Worm (Caenorhabditis elegans) whole organism, L1 larva: ENCODE results near the gene glod-4.

Source experiments
- C04F5.9 ChIP-seq: sonication (generic microtip); optimal IDR thresholded peaks from 2 replicates; lab custom pipeline; 2016; ENCODE audit warnings: missing genetic modification characterization, missing compliant biosample characterization
- C34B4.2 ChIP-seq: sonication (generic microtip); optimal IDR thresholded peaks from 2 replicates; lab custom pipeline; 2017; ENCODE audit warnings: mild to moderate bottlenecking, missing genetic modification characterization, missing compliant biosample characterization
- F16B12.6 ChIP-seq: fragments of 150-350 bp; optimal IDR thresholded peaks from 2 replicates; lab custom pipeline; 2014; ENCODE audit warnings: missing biosample characterization, missing genetic modification characterization
- aha-1 ChIP-seq: fragments of 150-350 bp; optimal IDR thresholded peaks from 2 replicates; lab custom pipeline; 2014; ENCODE audit warnings: missing biosample characterization, missing genetic modification characterization
- aly-2 ChIP-seq: fragments of 150-350 bp; optimal IDR thresholded peaks from 2 replicates; lab custom pipeline; 2014; ENCODE audit warnings: missing biosample characterization, missing genetic modification characterization
- ama-1 ChIP-seq: fragments of 150-350 bp; optimal IDR thresholded peaks from 2 replicates; lab custom pipeline; 2014
- blmp-1 ChIP-seq: fragments of 150-350 bp; optimal IDR thresholded peaks from 2 replicates; lab custom pipeline; 2014; ENCODE audit warnings: missing biosample characterization, missing genetic modification characterization
- ceh-8 ChIP-seq: fragments of 200-800 bp; sonication (Bioruptor generic); optimal IDR thresholded peaks from 2 replicates; lab custom pipeline; 2018; ENCODE audit warnings: mild to moderate bottlenecking, missing genetic modification characterization, moderate library complexity, missing compliant biosample characterization
- ceh-82 ChIP-seq, 3 experiments: fragments of 150-350 bp in 1 of 3; sonication (generic microtip) in 2 of 3; optimal IDR thresholded peaks; 2 replicates each; lab custom pipeline; 2014 to 2017; ENCODE audit warnings: missing biosample characterization in 3 of 3, missing genetic modification characterization in 3 of 3
- ceh-88 ChIP-seq: fragments of 200-800 bp; sonication (Bioruptor generic); IDR thresholded peaks from 2 replicates; pipeline ENCODE4 v1.3.6; 2022; ENCODE audit warnings: missing genetic modification characterization, missing compliant biosample characterization
- ceh-90 ChIP-seq: sonication (generic microtip); optimal IDR thresholded peaks from 2 replicates; lab custom pipeline; 2016; ENCODE audit warnings: missing genetic modification characterization, missing compliant biosample characterization
- dpl-1 ChIP-seq, 3 experiments: fragments of 150-350 bp in 2 of 3; sonication (generic microtip) in 1 of 3; optimal IDR thresholded peaks; 2 replicates each; lab custom pipeline; 2014 to 2017; ENCODE audit warnings: missing biosample characterization in 3 of 3, missing genetic modification characterization in 3 of 3, missing genetic modification reagents in 3 of 3
- efl-1 ChIP-seq, 4 experiments: fragments of 150-350 bp; optimal IDR thresholded peaks in 3 of 4; peaks in 1 of 4; 1 replicate in 1 of 4; 2 replicates in 3 of 4; lab custom pipeline; 2014; ENCODE audit warnings: missing biosample characterization in 2 of 4, missing genetic modification characterization in 2 of 4, missing genetic modification reagents in 2 of 4
- efl-3 ChIP-seq: fragments of 200-800 bp; sonication (Bioruptor generic); optimal IDR thresholded peaks from 2 replicates; lab custom pipeline; 2018; ENCODE audit warnings: mild to moderate bottlenecking, missing genetic modification characterization, missing compliant biosample characterization
- egl-27 ChIP-seq, 2 experiments: fragments of 150-350 bp in 1 of 2; sonication (generic microtip); optimal IDR thresholded peaks; 3 replicates each; lab custom pipeline; 2017 to 2018; ENCODE audit warnings: missing biosample characterization in 2 of 2, missing genetic modification characterization in 2 of 2, missing genetic modification reagents in 2 of 2
- elt-2 ChIP-seq: sonication (generic microtip); optimal IDR thresholded peaks from 2 replicates; lab custom pipeline; 2016; ENCODE audit warnings: missing genetic modification characterization, mild to moderate bottlenecking, inconsistent platforms, missing compliant biosample characterization, missing genetic modification reagents
- fkh-4 ChIP-seq: sonication (generic microtip); optimal IDR thresholded peaks from 2 replicates; lab custom pipeline; 2016; ENCODE audit warnings: missing compliant biosample characterization, missing genetic modification characterization, borderline replicate concordance
- fkh-8 ChIP-seq: sonication (generic microtip); optimal IDR thresholded peaks from 2 replicates; lab custom pipeline; 2016; ENCODE audit warnings: mild to moderate bottlenecking, missing genetic modification characterization, missing compliant biosample characterization
- grh-1 ChIP-seq: fragments of 200-800 bp; sonication (Bioruptor generic); IDR thresholded peaks from 2 replicates; pipeline ENCODE4 v1.3.6; 2022; ENCODE audit warnings: missing genetic modification reagents, missing genetic modification characterization, missing compliant biosample characterization
- hlh-4 ChIP-seq: sonication (generic microtip); optimal IDR thresholded peaks from 2 replicates; lab custom pipeline; 2016; ENCODE audit warnings: mild to moderate bottlenecking, missing genetic modification characterization, missing compliant biosample characterization
- hpl-2 ChIP-seq: fragments of 150-350 bp; optimal IDR thresholded peaks from 2 replicates; lab custom pipeline; 2014; ENCODE audit warnings: missing biosample characterization, missing genetic modification reagents, missing genetic modification characterization
- irx-1 ChIP-seq: sonication (generic microtip); optimal IDR thresholded peaks from 2 replicates; lab custom pipeline; 2016; ENCODE audit warnings: missing genetic modification characterization, missing compliant biosample characterization
- isw-1 ChIP-seq: fragments of 200-800 bp; sonication (Bioruptor generic); IDR thresholded peaks from 2 replicates; pipeline ENCODE4 v1.3.6; 2022; ENCODE audit warnings: missing genetic modification characterization, missing compliant biosample characterization
- lin-13 ChIP-seq: fragments of 150-350 bp; optimal IDR thresholded peaks from 2 replicates; lab custom pipeline; 2014; ENCODE audit warnings: missing biosample characterization, missing genetic modification reagents, missing genetic modification characterization
- lin-14 ChIP-seq: fragments of 200-800 bp; sonication (Bioruptor generic); optimal IDR thresholded peaks from 2 replicates; lab custom pipeline; 2018; ENCODE audit warnings: mild to moderate bottlenecking, missing genetic modification characterization, moderate library complexity, missing compliant biosample characterization
- lin-15B ChIP-seq: fragments of 150-350 bp; sonication (generic microtip); optimal IDR thresholded peaks from 3 replicates; lab custom pipeline; 2014; ENCODE audit warnings: missing biosample characterization, missing genetic modification characterization
- lin-35 ChIP-seq, 2 experiments: fragments of 150-350 bp; optimal IDR thresholded peaks; 2 replicates each; lab custom pipeline; 2014; ENCODE audit warnings: missing biosample characterization in 2 of 2, missing genetic modification characterization in 2 of 2, missing genetic modification reagents in 2 of 2
- lin-39 ChIP-seq: fragments of 150-350 bp; optimal IDR thresholded peaks from 2 replicates; lab custom pipeline; 2014; ENCODE audit warnings: missing biosample characterization, missing genetic modification reagents, missing genetic modification characterization
- lsy-2 ChIP-seq, 2 experiments: fragments of 150-350 bp; optimal IDR thresholded peaks; 2 replicates each; lab custom pipeline; 2014; ENCODE audit warnings: missing biosample characterization in 2 of 2, missing genetic modification characterization in 2 of 2
- mef-2 ChIP-seq: fragments of 150-350 bp; optimal IDR thresholded peaks from 2 replicates; lab custom pipeline; 2014; ENCODE audit warnings: missing biosample characterization, missing genetic modification characterization
- mep-1 ChIP-seq: fragments of 150-350 bp; optimal IDR thresholded peaks from 2 replicates; lab custom pipeline; 2014; ENCODE audit warnings: missing biosample characterization, missing genetic modification characterization
- nhr-12 ChIP-seq: sonication (generic microtip); optimal IDR thresholded peaks from 2 replicates; lab custom pipeline; 2017; ENCODE audit warnings: missing biosample characterization, missing genetic modification characterization
- nhr-19 ChIP-seq: fragments of 200-800 bp; sonication (Bioruptor generic); conservative IDR thresholded peaks from 2 replicates; pipeline ENCODE4 v1.3.6; 2022; ENCODE audit warnings: missing genetic modification characterization, missing compliant biosample characterization
- nhr-20 ChIP-seq: sonication (generic microtip); optimal IDR thresholded peaks from 2 replicates; lab custom pipeline; 2016; ENCODE audit warnings: mild to moderate bottlenecking, missing genetic modification characterization, missing compliant biosample characterization
- nhr-237 ChIP-seq: fragments of 150-350 bp; optimal IDR thresholded peaks from 2 replicates; lab custom pipeline; 2014; ENCODE audit warnings: missing biosample characterization, missing genetic modification characterization
- nhr-47 ChIP-seq: sonication (generic microtip); optimal IDR thresholded peaks from 2 replicates; lab custom pipeline; 2016; ENCODE audit warnings: mild to moderate bottlenecking, missing genetic modification characterization, moderate library complexity, missing compliant biosample characterization
- nhr-71 ChIP-seq: sonication (generic microtip); optimal IDR thresholded peaks from 2 replicates; lab custom pipeline; 2016; ENCODE audit warnings: mild to moderate bottlenecking, missing genetic modification characterization, moderate library complexity, missing compliant biosample characterization
- nhr-76 ChIP-seq: sonication (generic microtip); optimal IDR thresholded peaks from 2 replicates; lab custom pipeline; 2017; ENCODE audit warnings: missing biosample characterization, missing genetic modification characterization
- nhr-84 ChIP-seq: sonication (generic microtip); optimal IDR thresholded peaks from 2 replicates; lab custom pipeline; 2017; ENCODE audit warnings: missing biosample characterization, missing genetic modification characterization
- nhr-90 ChIP-seq: sonication (generic microtip); optimal IDR thresholded peaks from 2 replicates; lab custom pipeline; 2016; ENCODE audit warnings: mild to moderate bottlenecking, missing genetic modification characterization, missing compliant biosample characterization; ENCODE audit not compliant: poor library complexity
- pax-3 ChIP-seq: fragments of 200-800 bp; sonication (Bioruptor generic); optimal IDR thresholded peaks from 2 replicates; lab custom pipeline; 2018; ENCODE audit warnings: mild to moderate bottlenecking, missing genetic modification characterization, moderate library complexity, missing compliant biosample characterization
- snpc-4 ChIP-seq: fragments of 150-350 bp; optimal IDR thresholded peaks from 2 replicates; lab custom pipeline; 2014; ENCODE audit warnings: missing biosample characterization, missing genetic modification characterization
- snu-23 ChIP-seq: sonication (generic microtip); optimal IDR thresholded peaks from 2 replicates; lab custom pipeline; 2016; ENCODE audit warnings: missing genetic modification characterization, missing compliant biosample characterization
- sox-4 ChIP-seq: sonication (generic microtip); optimal IDR thresholded peaks from 2 replicates; lab custom pipeline; 2016; ENCODE audit warnings: missing genetic modification characterization, missing compliant biosample characterization
- swsn-7 ChIP-seq: sonication (generic microtip); optimal IDR thresholded peaks from 2 replicates; lab custom pipeline; 2016; ENCODE audit warnings: missing genetic modification characterization, missing compliant biosample characterization
- unc-86 ChIP-seq: sonication (generic microtip); optimal IDR thresholded peaks from 2 replicates; lab custom pipeline; 2016; ENCODE audit warnings: missing genetic modification characterization, missing compliant biosample characterization
- unc-98 ChIP-seq: fragments of 200-800 bp; sonication (Bioruptor generic); IDR thresholded peaks from 2 replicates; pipeline ENCODE4 v1.3.6; 2022; ENCODE audit warnings: missing genetic modification characterization, missing compliant biosample characterization
- zip-4 ChIP-seq: fragments of 200-800 bp; sonication (Bioruptor generic); optimal IDR thresholded peaks from 2 replicates; lab custom pipeline; 2018; ENCODE audit warnings: mild to moderate bottlenecking, missing genetic modification characterization, moderate library complexity, missing compliant biosample characterization
- ztf-11 ChIP-seq, 2 experiments: sonication (generic microtip); optimal IDR thresholded peaks; 2 replicates each; lab custom pipeline; 2016 to 2017; ENCODE audit warnings: missing genetic modification characterization in 2 of 2, missing biosample characterization in 1 of 2, missing compliant biosample characterization in 1 of 2

Gene glod-4

ce11 chrIII:4196301-4196987 lies 43.0 kb downstream of the glod-4 start (continued):
- TF ChIP-seq egl-27 (tag; optimal IDR thresholded peaks at IDR 0.05; lab: Kevin White, UChicago) = no peak
- peak; percentile 47 for TF ChIP-seq fkh-4
- TF ChIP-seq grh-1 (GFP tag; lab: Robert Waterston, UW) = no peak
- TF ChIP-seq unc-86 (tag; lab: Kevin White, UChicago) = peak; percentile 73
- peak; percentile 56 for TF ChIP-seq mep-1 (tag; lab: Kevin White, UChicago)
- TF ChIP-seq pax-3 = peak; percentile 64
- no peak for TF ChIP-seq ceh-8
- no peak for TF ChIP-seq nhr-76 (tag; lab: Kevin White, UChicago)
- peak; percentile 18 to 85 (median 30) for TF ChIP-seq ceh-82 (tag; optimal IDR thresholded peaks at IDR 0.05; lab: Kevin White, UChicago)
- peak; percentile 51 for TF ChIP-seq snpc-4 (tag; lab: Kevin White, UChicago)
- TF ChIP-seq ceh-88 (GFP tag; lab: Robert Waterston, UW) = peak; percentile 38; the same call in 1 of the 2 replicates
- TF ChIP-seq aha-1 = no peak
- peak; percentile 56 for TF ChIP-seq nhr-19 (GFP tag; lab: Robert Waterston, UW)
- no peak for TF ChIP-seq hlh-4
- TF ChIP-seq isw-1 = peak; percentile 69
- TF ChIP-seq nhr-90 (tag; lab: Kevin White, UChicago) = peak; percentile 19
- TF ChIP-seq mef-2 = no peak
- peak; percentile 71 for TF ChIP-seq irx-1 (tag; lab: Kevin White, UChicago)
- TF ChIP-seq nhr-84 (tag; lab: Kevin White, UChicago) = no peak
- peak; percentile 85 for TF ChIP-seq fkh-8 (tag; lab: Kevin White, UChicago)
- peak; percentile 68 to 78 for TF ChIP-seq lsy-2 (tag; optimal IDR thresholded peaks at IDR 0.05; lab: Kevin White, UChicago)
- peak; percentile 59 for TF ChIP-seq lin-15B (tag; lab: Kevin White, UChicago)
- no peak for TF ChIP-seq nhr-237 (tag; lab: Kevin White, UChicago)
- TF ChIP-seq unc-98 (GFP tag; lab: Robert Waterston, UW) = 0 out of 2 replicates have a peak, but pooled peaks have one; percentile 49
- peak; percentile 40 for TF ChIP-seq F16B12.6
- TF ChIP-seq elt-2 (tag; lab: Kevin White, UChicago) = no peak
- TF ChIP-seq ama-1 (lab: Kevin White, UChicago) = no peak
- TF ChIP-seq C04F5.9 = no peak
- TF ChIP-seq nhr-12 (tag; lab: Kevin White, UChicago) = no peak
- no peak for TF ChIP-seq hpl-2 (GFP tag; lab: Kevin White, UChicago)
- no peak for TF ChIP-seq C34B4.2 (tag; lab: Kevin White, UChicago)
- peak; percentile 55 for TF ChIP-seq swsn-7
- TF ChIP-seq efl-3 (GFP tag; lab: Kevin White, UChicago) = no peak

- TF ChIP-seq sox-4 (tag; lab: Kevin White, UChicago) = no peak
Observed at ce11 chrIII:4196988-4197384, 43.6 kb downstream of the glod-4 start, which contains the start of gene asd-1. TSS of gene asd-1 (plus strand) at chrIII:4197285.

ce11 chrIII:4204072-4204471 lies 50.7 kb downstream of the glod-4 start, which contains the start of the genes pelo-1 and R74.7:
TSS of gene pelo-1 (minus strand) at chrIII:4204222.
TSS of gene R74.7 (plus strand) at chrIII:4204429.
- TF ChIP-seq nhr-47 (tag; lab: Kevin White, UChicago) (peak; percentile 38), snu-23 (GFP tag; lab: Kevin White, UChicago) (peak; percentile 18), zip-4 (peak; percentile 82), mep-1 (tag; lab: Kevin White, UChicago) (peak; percentile 36), lsy-2 (tag; optimal IDR thresholded peaks at IDR 0.05; lab: Kevin White, UChicago) (peak in 1 of 2 experiments; percentile 66), swsn-7 (peak; percentile 2), aly-2 (tag; lab: Kevin White, UChicago) (no peak), fkh-8 (tag; lab: Kevin White, UChicago) (peak; percentile 36), dpl-1 (GFP tag; optimal IDR thresholded peaks at IDR 0.05; lab: Kevin White, UChicago) (peak in 1 of 3 experiments; percentile 29), lin-35 (GFP tag; optimal IDR thresholded peaks at IDR 0.05; lab: Kevin White, UChicago) (peak in 1 of 2 experiments; percentile 47), nhr-20 (tag; lab: Kevin White, UChicago) (peak; percentile 1), efl-3 (GFP tag; lab: Kevin White, UChicago) (no peak), lin-39 (tag; lab: Kevin White, UChicago) (peak; percentile 8), blmp-1 (peak; percentile 29), lin-14 (GFP tag; lab: Kevin White, UChicago) (peak; percentile 36), nhr-12 (tag; lab: Kevin White, UChicago) (no peak), ztf-11 (tag; optimal IDR thresholded peaks at IDR 0.05; lab: Kevin White, UChicago) (no peak), ceh-90 (tag; lab: Kevin White, UChicago) (no peak), efl-1 (optimal IDR thresholded peaks at IDR 0.05; lab: Kevin White, UChicago) (peak; percentile 19 to 33), efl-1 (GFP tag; optimal IDR thresholded peaks at IDR 0.05 in 1 of 2; lab: Kevin White, UChicago) (peak in 1 of 2 experiments; percentile 25), nhr-71 (tag; lab: Kevin White, UChicago) (peak; percentile 41), lin-13 (no peak)
